Fruit fly (Drosophila melanogaster) whole organism, embryonic: ENCODE measurements around the gene Sbf.

Experiments used
- ATbp ChIP-seq: fragments of 200-800 bp; sonication (Bioruptor generic); optimal IDR thresholded peaks from 2 replicates; lab custom pipeline; 2017; ENCODE audit warnings: missing biosample characterization, mild to moderate bottlenecking, missing genetic modification characterization, missing genetic modification reagents
- Asciz ChIP-seq: fragments of 200-800 bp; sonication (Bioruptor generic); optimal IDR thresholded peaks from 2 replicates; lab custom pipeline; 2017; ENCODE audit warnings: missing biosample characterization, mild to moderate bottlenecking, missing genetic modification characterization, missing genetic modification reagents
- BEAF-32 ChIP-seq: fragments of 200-800 bp; sonication (Bioruptor generic); optimal IDR thresholded peaks from 3 replicates; lab custom pipeline; 2017; ENCODE audit warnings: missing biosample characterization, missing genetic modification characterization, mild to moderate bottlenecking, moderate library complexity, missing genetic modification reagents
- Blimp-1 ChIP-seq: fragments of 200-800 bp; sonication (Bioruptor generic); optimal IDR thresholded peaks from 3 replicates; lab custom pipeline; 2018; ENCODE audit warnings: missing biosample characterization, missing genetic modification characterization, mild to moderate bottlenecking, moderate library complexity, missing genetic modification reagents
- CG10267 ChIP-seq: fragments of 200-800 bp; sonication (Bioruptor generic); optimal IDR thresholded peaks from 2 replicates; lab custom pipeline; 2018; ENCODE audit warnings: missing biosample characterization, mild to moderate bottlenecking, missing genetic modification characterization, moderate library complexity
- CG10565 ChIP-seq: fragments of 200-800 bp; sonication (Bioruptor generic); optimal IDR thresholded peaks from 3 replicates; lab custom pipeline; 2016; ENCODE audit warnings: missing biosample characterization, mild to moderate bottlenecking, missing genetic modification characterization
- CG13424 ChIP-seq: fragments of 200-800 bp; sonication (Bioruptor generic); optimal IDR thresholded peaks from 2 replicates; lab custom pipeline; 2019; ENCODE audit warnings: missing biosample characterization, mild to moderate bottlenecking, missing genetic modification characterization, moderate library complexity
- CG15073 ChIP-seq: fragments of 200-800 bp; sonication (Bioruptor generic); optimal IDR thresholded peaks from 2 replicates; lab custom pipeline; 2016; ENCODE audit warnings: missing biosample characterization, missing genetic modification characterization
- CG15479 ChIP-seq: fragments of 200-800 bp; sonication (Bioruptor generic); optimal IDR thresholded peaks from 3 replicates; lab custom pipeline; 2019; ENCODE audit warnings: missing biosample characterization, mild to moderate bottlenecking, missing genetic modification characterization, moderate library complexity
- CG16863 ChIP-seq: fragments of 200-800 bp; sonication (Bioruptor generic); optimal IDR thresholded peaks from 3 replicates; lab custom pipeline; 2016; ENCODE audit warnings: missing biosample characterization, missing genetic modification characterization
- CG18599 ChIP-seq: fragments of 200-800 bp; sonication (Bioruptor generic); optimal IDR thresholded peaks from 3 replicates; lab custom pipeline; 2017; ENCODE audit warnings: missing biosample characterization, missing genetic modification characterization, mild to moderate bottlenecking, moderate library complexity, missing genetic modification reagents
- CG2116 ChIP-seq: fragments of 200-800 bp; sonication (Bioruptor generic); optimal IDR thresholded peaks from 3 replicates; lab custom pipeline; 2018; ENCODE audit warnings: missing biosample characterization, mild to moderate bottlenecking, missing genetic modification characterization
- CG2129 ChIP-seq: fragments of 200-800 bp; sonication (Bioruptor generic); IDR thresholded peaks from 2 replicates; pipeline ENCODE4 v1.3.6; 2022; ENCODE audit warnings: missing biosample characterization, missing genetic modification characterization; ENCODE audit not compliant: partially characterized antibody
- CG30403 ChIP-seq: fragments of 200-800 bp; sonication (Bioruptor generic); optimal IDR thresholded peaks from 3 replicates; lab custom pipeline; 2016; ENCODE audit warnings: missing biosample characterization, missing genetic modification characterization
- CG7928 ChIP-seq: fragments of 200-800 bp; sonication (Bioruptor generic); optimal IDR thresholded peaks from 2 replicates; lab custom pipeline; 2017; ENCODE audit warnings: missing biosample characterization, mild to moderate bottlenecking, missing genetic modification characterization
- CG8765 ChIP-seq: fragments of 200-800 bp; sonication (Bioruptor generic); IDR thresholded peaks from 2 replicates; pipeline ENCODE4 v1.3.6; 2022; ENCODE audit warnings: missing biosample characterization, missing genetic modification characterization
- Dip2 ChIP-seq: fragments of 200-800 bp; sonication (Bioruptor generic); IDR thresholded peaks from 2 replicates; pipeline ENCODE4 v1.3.6; 2022; ENCODE audit warnings: missing biosample characterization, missing genetic modification characterization
- Drgx ChIP-seq: fragments of 200-800 bp; sonication (Bioruptor generic); IDR thresholded peaks from 2 replicates; pipeline ENCODE4 v1.3.6; 2022; ENCODE audit warnings: missing biosample characterization, missing genetic modification characterization
- E2f1 ChIP-seq: fragments of 200-800 bp; sonication (Bioruptor generic); IDR thresholded peaks from 2 replicates; pipeline ENCODE4 v1.3.6; 2022; ENCODE audit warnings: missing biosample characterization, missing genetic modification characterization
- HLHmδ ChIP-seq: fragments of 200-800 bp; sonication (Bioruptor generic); optimal IDR thresholded peaks from 2 replicates; lab custom pipeline; 2018; ENCODE audit warnings: missing biosample characterization, mild to moderate bottlenecking, missing genetic modification characterization, moderate library complexity
- Hr78 ChIP-seq, 2 experiments: fragments of 200-800 bp in 1 of 2; fragments of >200 bp in 1 of 2; sonication (Bioruptor generic) in 1 of 2; optimal IDR thresholded peaks; 2 replicates each; lab custom pipeline; 2017 to 2019; ENCODE audit warnings: missing biosample characterization in 2 of 2, missing genetic modification characterization in 2 of 2, mild to moderate bottlenecking in 1 of 2, moderate library complexity in 1 of 2
- Lim3 ChIP-seq: fragments of 200-800 bp; sonication (Bioruptor generic); IDR thresholded peaks from 2 replicates; pipeline ENCODE4 v1.3.6; 2022; ENCODE audit warnings: missing biosample characterization, missing genetic modification characterization
- Meics ChIP-seq: fragments of 200-800 bp; sonication (Bioruptor generic); optimal IDR thresholded peaks from 2 replicates; lab custom pipeline; 2017; ENCODE audit warnings: missing biosample characterization, mild to moderate bottlenecking, missing genetic modification characterization
- Mrtf ChIP-seq: fragments of 200-800 bp; sonication (Bioruptor generic); IDR thresholded peaks from 3 replicates; pipeline ENCODE4 v1.3.6; 2022; ENCODE audit warnings: missing biosample characterization, missing genetic modification characterization
- Neu2 ChIP-seq: fragments of 200-800 bp; sonication (Bioruptor generic); optimal IDR thresholded peaks from 3 replicates; lab custom pipeline; 2016; ENCODE audit warnings: missing biosample characterization, missing genetic modification characterization, borderline replicate concordance
- Oaz ChIP-seq: fragments of 200-800 bp; sonication (Bioruptor generic); IDR thresholded peaks from 2 replicates; pipeline ENCODE4 v1.3.6; 2022; ENCODE audit warnings: missing biosample characterization, missing genetic modification characterization
- Oli ChIP-seq: fragments of 200-800 bp; sonication (Bioruptor generic); optimal IDR thresholded peaks from 2 replicates; lab custom pipeline; 2018; ENCODE audit warnings: missing biosample characterization, mild to moderate bottlenecking, missing genetic modification characterization, moderate library complexity
- PHDP ChIP-seq: fragments of 200-800 bp; sonication (Bioruptor generic); optimal IDR thresholded peaks from 3 replicates; lab custom pipeline; 2018; ENCODE audit warnings: missing biosample characterization, mild to moderate bottlenecking, missing genetic modification characterization, moderate library complexity
- Ravus ChIP-seq: fragments of 200-800 bp; sonication (Bioruptor generic); IDR thresholded peaks from 2 replicates; pipeline ENCODE4 v1.3.6; 2022; ENCODE audit warnings: missing biosample characterization, missing genetic modification characterization
- Ssrp ChIP-seq: fragments of 200-800 bp; sonication (Bioruptor generic); optimal IDR thresholded peaks from 2 replicates; lab custom pipeline; 2018; ENCODE audit warnings: missing biosample characterization, mild to moderate bottlenecking, missing genetic modification characterization, moderate library complexity
- Trl ChIP-seq, 3 experiments: fragments of >200 bp in 2 of 3; fragments of 200-800 bp in 1 of 3; sonication (Bioruptor generic) in 1 of 3; optimal IDR thresholded peaks; 2 replicates in 1 of 3; 3 replicates in 2 of 3; lab custom pipeline; 2016 to 2017; ENCODE audit warnings: missing biosample characterization in 1 of 3, missing genetic modification characterization in 1 of 3
- btn ChIP-seq: fragments of 200-800 bp; sonication (Bioruptor generic); optimal IDR thresholded peaks from 2 replicates; lab custom pipeline; 2016; ENCODE audit warnings: missing biosample characterization, missing genetic modification characterization
- chn ChIP-seq: fragments of 200-800 bp; sonication (Bioruptor generic); optimal IDR thresholded peaks from 2 replicates; lab custom pipeline; 2016; ENCODE audit warnings: missing biosample characterization, missing genetic modification characterization
- croc ChIP-seq: fragments of 200-800 bp; sonication (Bioruptor generic); conservative IDR thresholded peaks from 3 replicates; pipeline ENCODE4 v1.3.6; 2022; ENCODE audit warnings: missing biosample characterization, missing genetic modification characterization
- crol ChIP-seq: fragments of 200-800 bp; sonication (Bioruptor generic); IDR thresholded peaks from 2 replicates; pipeline ENCODE4 v1.3.6; 2022; ENCODE audit warnings: missing biosample characterization, missing genetic modification characterization
- dmrt11E ChIP-seq: fragments of 200-800 bp; sonication (Bioruptor generic); optimal IDR thresholded peaks from 3 replicates; lab custom pipeline; 2018; ENCODE audit warnings: missing biosample characterization, mild to moderate bottlenecking, missing genetic modification characterization, moderate library complexity
- gfzf ChIP-seq: fragments of 200-800 bp; sonication (Bioruptor generic); optimal IDR thresholded peaks from 2 replicates; lab custom pipeline; 2016; ENCODE audit warnings: missing biosample characterization, mild to moderate bottlenecking, missing genetic modification characterization, moderate library complexity
- her ChIP-seq: fragments of 200-800 bp; sonication (Bioruptor generic); optimal IDR thresholded peaks from 2 replicates; lab custom pipeline; 2016; ENCODE audit warnings: missing biosample characterization, missing genetic modification characterization
- jigr1 ChIP-seq: fragments of 200-800 bp; sonication (Bioruptor generic); IDR thresholded peaks from 3 replicates; pipeline ENCODE4 v1.3.6; 2022; ENCODE audit warnings: missing biosample characterization, missing genetic modification characterization
- jumu ChIP-seq: fragments of 200-800 bp; sonication (Bioruptor generic); optimal IDR thresholded peaks from 3 replicates; lab custom pipeline; 2016; ENCODE audit warnings: missing biosample characterization, missing genetic modification characterization
- lbe ChIP-seq: fragments of 200-800 bp; sonication (Bioruptor generic); optimal IDR thresholded peaks from 2 replicates; lab custom pipeline; 2016; ENCODE audit warnings: missing biosample characterization, mild to moderate bottlenecking, missing genetic modification characterization
- lilli ChIP-seq: fragments of 200-800 bp; sonication (Bioruptor generic); optimal IDR thresholded peaks from 3 replicates; lab custom pipeline; 2016; ENCODE audit warnings: missing biosample characterization, missing genetic modification characterization
- luna ChIP-seq: fragments of 200-800 bp; sonication (Bioruptor generic); optimal IDR thresholded peaks from 2 replicates; lab custom pipeline; 2016; ENCODE audit warnings: missing biosample characterization, missing genetic modification characterization
- mirr ChIP-seq: fragments of 200-800 bp; sonication (Bioruptor generic); optimal IDR thresholded peaks from 3 replicates; lab custom pipeline; 2018; ENCODE audit warnings: missing biosample characterization, mild to moderate bottlenecking, missing genetic modification characterization
- nerfin-1 ChIP-seq: fragments of 200-800 bp; sonication (Bioruptor generic); optimal IDR thresholded peaks from 3 replicates; lab custom pipeline; 2019; ENCODE audit warnings: missing biosample characterization, mild to moderate bottlenecking, missing genetic modification characterization, moderate library complexity
- pzg ChIP-seq: fragments of 200-800 bp; sonication (Bioruptor generic); optimal IDR thresholded peaks from 3 replicates; lab custom pipeline; 2018; ENCODE audit warnings: missing biosample characterization, mild to moderate bottlenecking, missing genetic modification characterization, moderate library complexity
- ranshi ChIP-seq: fragments of 200-800 bp; sonication (Bioruptor generic); IDR thresholded peaks from 2 replicates; pipeline ENCODE4 v1.3.6; 2022; ENCODE audit warnings: missing biosample characterization, missing genetic modification characterization
- slbo ChIP-seq: fragments of 200-800 bp; sonication (Bioruptor generic); IDR thresholded peaks from 2 replicates; pipeline ENCODE4 v1.3.6; 2022; ENCODE audit warnings: missing biosample characterization, missing genetic modification characterization
- zen2 ChIP-seq: fragments of 200-800 bp; sonication (Bioruptor generic); IDR thresholded peaks from 3 replicates; pipeline ENCODE4 v1.3.6; 2022; ENCODE audit warnings: missing biosample characterization, missing genetic modification characterization; ENCODE audit not compliant: partially characterized antibody
- zfh1 ChIP-seq: fragments of 200-800 bp; sonication (Bioruptor generic); IDR thresholded peaks from 3 replicates; pipeline ENCODE4 v1.3.6; 2022; ENCODE audit warnings: missing biosample characterization, missing genetic modification characterization

Gene Sbf

dm6 chr3R:11812881-11813466, 16.2 kb upstream of the Sbf start, which contains the start of gene ClC-a (continued):
- TF ChIP-seq lilli (GFP tag; lab: Kevin White, UChicago) (no peak), mirr (GFP tag; lab: Kevin White, UChicago) (peak; percentile 54), slbo (GFP tag; lab: Robert Waterston, UW) (0 out of 2 replicates have a peak, but pooled peaks have one; percentile 3), zen2 (GFP tag; lab: Robert Waterston, UW) (no peak), btn (no peak), pzg (no peak), Asciz (GFP tag; lab: Kevin White, UChicago) (no peak), zfh1 (GFP tag; lab: Robert Waterston, UW) (no peak), Ravus (GFP tag; lab: Robert Waterston, UW) (no peak), CG16863 (GFP tag; lab: Kevin White, UChicago) (no peak), chn (GFP tag; lab: Kevin White, UChicago) (no peak), CG10267 (tag; lab: Kevin White, UChicago) (no peak), Drgx (no peak), dmrt11E (tag; lab: Kevin White, UChicago) (no peak), Dip2 (GFP tag; lab: Robert Waterston, UW) (no peak), CG13424 (tag; lab: Kevin White, UChicago) (no peak), E2f1 (GFP tag; lab: Robert Waterston, UW) (no peak), Blimp-1 (GFP tag; lab: Kevin White, UChicago) (no peak), her (GFP tag; lab: Kevin White, UChicago) (no peak), nerfin-1 (tag; lab: Kevin White, UChicago) (no peak), Trl (optimal IDR thresholded peaks at IDR 0.05; lab: Kevin White, UChicago) (no peak), Trl (GFP tag; optimal IDR thresholded peaks at IDR 0.05; lab: Kevin White, UChicago) (no peak), CG2129 (GFP tag; lab: Robert Waterston, UW) (no peak), CG30403 (GFP tag; lab: Kevin White, UChicago) (no peak), CG8765 (GFP tag; lab: Robert Waterston, UW) (no peak), Neu2 (GFP tag; lab: Kevin White, UChicago) (no peak), Lim3 (no peak), croc (GFP tag; lab: Robert Waterston, UW) (no peak), Oaz (GFP tag; lab: Robert Waterston, UW) (no peak), CG15479 (GFP tag; lab: Kevin White, UChicago) (no peak), jigr1 (GFP tag; lab: Robert Waterston, UW) (no peak), PHDP (tag; lab: Kevin White, UChicago) (no peak), HLHmδ (no peak), luna (no peak), gfzf (GFP tag; lab: Kevin White, UChicago) (no peak), Hr78 (GFP tag; optimal IDR thresholded peaks at IDR 0.05; lab: Kevin White, UChicago) (no peak), BEAF-32 (no peak), crol (GFP tag; lab: Robert Waterston, UW) (no peak), Mrtf (GFP tag; lab: Robert Waterston, UW) (no peak), lbe (GFP tag; lab: Kevin White, UChicago) (no peak), ranshi (GFP tag; lab: Robert Waterston, UW) (no peak), Oli (tag; lab: Kevin White, UChicago) (no peak), CG18599 (GFP tag; lab: Kevin White, UChicago) (peak; percentile 8), CG2116 (GFP tag; lab: Kevin White, UChicago) (no peak), ATbp (GFP tag; lab: Kevin White, UChicago) (no peak), CG10565 (GFP tag; lab: Kevin White, UChicago) (no peak), CG7928 (GFP tag; lab: Kevin White, UChicago) (no peak), Ssrp (tag; lab: Kevin White, UChicago) (no peak), jumu (GFP tag; lab: Kevin White, UChicago) (no peak), CG15073 (GFP tag; lab: Kevin White, UChicago) (no peak), Meics (GFP tag; lab: Kevin White, UChicago) (peak; percentile 19)
